Fruit fly (Drosophila melanogaster): ENCODE measurements around the gene capt.

DNA sequence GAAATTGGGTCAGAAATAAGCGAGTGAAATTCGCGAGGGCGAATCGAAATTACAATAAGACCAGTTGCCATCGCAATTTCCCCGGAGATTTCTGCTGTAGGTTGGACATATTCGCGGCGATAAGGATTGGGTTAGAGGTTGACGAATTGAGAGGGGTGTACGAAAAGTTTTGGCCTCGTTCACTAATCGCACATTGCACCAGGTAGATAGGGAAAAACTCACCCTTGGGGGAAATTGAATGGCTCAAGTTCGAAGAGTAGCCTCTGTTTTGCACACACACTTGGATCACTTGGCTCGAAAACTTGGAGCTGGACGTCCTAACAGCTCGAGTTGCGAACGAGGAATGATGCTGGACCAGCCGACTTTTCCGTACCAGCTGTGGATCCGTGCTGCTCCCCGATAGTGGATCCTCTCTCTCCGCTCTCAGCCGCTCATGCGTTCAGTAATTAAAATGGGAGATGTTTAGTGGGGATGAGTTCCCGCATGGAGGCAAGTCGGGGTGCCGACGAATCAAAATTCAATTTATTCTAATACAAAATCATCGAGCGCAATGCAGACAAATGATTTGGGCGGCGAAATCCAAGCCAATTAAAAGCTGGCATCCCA is 5.6 kb upstream of the capt start, which contains the start of gene CG5080:
- TF ChIP-seq CTCF (optimal IDR thresholded peaks at IDR 0.05) (no peak), CG8478 (optimal IDR thresholded peaks at IDR 0.05) (no peak)

Data from S2 (cell line).